Worm (Caenorhabditis elegans) whole organism, L1 larva: Measurements from ENCODE around the gene Y45F10C.6.

Source experiments
- C04F5.9 ChIP-seq: sonication (generic microtip); optimal IDR thresholded peaks from 2 replicates; lab custom pipeline; 2016; ENCODE audit warnings: missing genetic modification characterization, missing compliant biosample characterization
- C16A3.4 ChIP-seq: fragments of 150-350 bp; optimal IDR thresholded peaks from 2 replicates; lab custom pipeline; 2014; ENCODE audit warnings: missing biosample characterization, missing genetic modification characterization
- C34B4.2 ChIP-seq: sonication (generic microtip); optimal IDR thresholded peaks from 2 replicates; lab custom pipeline; 2017; ENCODE audit warnings: mild to moderate bottlenecking, missing genetic modification characterization, missing compliant biosample characterization
- F16B12.6 ChIP-seq: fragments of 150-350 bp; optimal IDR thresholded peaks from 2 replicates; lab custom pipeline; 2014; ENCODE audit warnings: missing biosample characterization, missing genetic modification characterization
- aha-1 ChIP-seq: fragments of 150-350 bp; optimal IDR thresholded peaks from 2 replicates; lab custom pipeline; 2014; ENCODE audit warnings: missing biosample characterization, missing genetic modification characterization
- alr-1 ChIP-seq: fragments of 200-800 bp; sonication (Bioruptor generic); optimal IDR thresholded peaks from 2 replicates; lab custom pipeline; 2018; ENCODE audit warnings: borderline replicate concordance, mild to moderate bottlenecking, missing genetic modification characterization, missing compliant biosample characterization
- ama-1 ChIP-seq: fragments of 150-350 bp; optimal IDR thresholded peaks from 2 replicates; lab custom pipeline; 2014
- blmp-1 ChIP-seq: fragments of 150-350 bp; optimal IDR thresholded peaks from 2 replicates; lab custom pipeline; 2014; ENCODE audit warnings: missing biosample characterization, missing genetic modification characterization
- dpl-1 ChIP-seq, 3 experiments: fragments of 150-350 bp in 2 of 3; sonication (generic microtip) in 1 of 3; optimal IDR thresholded peaks; 2 replicates each; lab custom pipeline; 2014 to 2017; ENCODE audit warnings: missing biosample characterization in 3 of 3, missing genetic modification characterization in 3 of 3, missing genetic modification reagents in 3 of 3
- dsc-1 ChIP-seq: sonication (generic microtip); optimal IDR thresholded peaks from 2 replicates; lab custom pipeline; 2016; ENCODE audit warnings: mild to moderate bottlenecking, missing genetic modification characterization, missing compliant biosample characterization
- egl-13 ChIP-seq: sonication (generic microtip); optimal IDR thresholded peaks from 2 replicates; lab custom pipeline; 2016; ENCODE audit warnings: missing genotype, missing genetic modification reagents, missing genetic modification characterization, missing compliant biosample characterization
- egl-27 ChIP-seq, 2 experiments: fragments of 150-350 bp in 1 of 2; sonication (generic microtip); optimal IDR thresholded peaks; 3 replicates each; lab custom pipeline; 2017 to 2018; ENCODE audit warnings: missing biosample characterization in 2 of 2, missing genetic modification characterization in 2 of 2, missing genetic modification reagents in 2 of 2
- ets-5 ChIP-seq: fragments of 200-800 bp; sonication (Bioruptor generic); IDR thresholded peaks from 2 replicates; pipeline ENCODE4 v1.3.6; 2022; ENCODE audit warnings: missing genetic modification characterization, missing compliant biosample characterization
- grh-1 ChIP-seq: fragments of 200-800 bp; sonication (Bioruptor generic); IDR thresholded peaks from 2 replicates; pipeline ENCODE4 v1.3.6; 2022; ENCODE audit warnings: missing genetic modification reagents, missing genetic modification characterization, missing compliant biosample characterization
- hlh-4 ChIP-seq: sonication (generic microtip); optimal IDR thresholded peaks from 2 replicates; lab custom pipeline; 2016; ENCODE audit warnings: mild to moderate bottlenecking, missing genetic modification characterization, missing compliant biosample characterization
- irx-1 ChIP-seq: sonication (generic microtip); optimal IDR thresholded peaks from 2 replicates; lab custom pipeline; 2016; ENCODE audit warnings: missing genetic modification characterization, missing compliant biosample characterization
- isw-1 ChIP-seq: fragments of 200-800 bp; sonication (Bioruptor generic); IDR thresholded peaks from 2 replicates; pipeline ENCODE4 v1.3.6; 2022; ENCODE audit warnings: missing genetic modification characterization, missing compliant biosample characterization
- jun-1 ChIP-seq: fragments of 150-350 bp; optimal IDR thresholded peaks from 2 replicates; lab custom pipeline; 2014; ENCODE audit warnings: missing biosample characterization, missing genetic modification reagents, missing genetic modification characterization
- lir-3 ChIP-seq: sonication (generic microtip); optimal IDR thresholded peaks from 2 replicates; lab custom pipeline; 2016; ENCODE audit warnings: mild to moderate bottlenecking, missing genetic modification characterization, moderate library complexity, missing compliant biosample characterization; ENCODE audit not compliant: poor library complexity
- lsy-2 ChIP-seq, 2 experiments: fragments of 150-350 bp; optimal IDR thresholded peaks; 2 replicates each; lab custom pipeline; 2014; ENCODE audit warnings: missing biosample characterization in 2 of 2, missing genetic modification characterization in 2 of 2
- mab-9 ChIP-seq: fragments of 200-800 bp; sonication (Bioruptor generic); IDR thresholded peaks from 2 replicates; pipeline ENCODE4 v1.3.6; 2022; ENCODE audit warnings: missing genetic modification reagents, missing genetic modification characterization, missing compliant biosample characterization
- mep-1 ChIP-seq: fragments of 150-350 bp; optimal IDR thresholded peaks from 2 replicates; lab custom pipeline; 2014; ENCODE audit warnings: missing biosample characterization, missing genetic modification characterization
- nhr-19 ChIP-seq: fragments of 200-800 bp; sonication (Bioruptor generic); conservative IDR thresholded peaks from 2 replicates; pipeline ENCODE4 v1.3.6; 2022; ENCODE audit warnings: missing genetic modification characterization, missing compliant biosample characterization
- nhr-20 ChIP-seq: sonication (generic microtip); optimal IDR thresholded peaks from 2 replicates; lab custom pipeline; 2016; ENCODE audit warnings: mild to moderate bottlenecking, missing genetic modification characterization, missing compliant biosample characterization
- nhr-71 ChIP-seq: sonication (generic microtip); optimal IDR thresholded peaks from 2 replicates; lab custom pipeline; 2016; ENCODE audit warnings: mild to moderate bottlenecking, missing genetic modification characterization, moderate library complexity, missing compliant biosample characterization
- nhr-76 ChIP-seq: sonication (generic microtip); optimal IDR thresholded peaks from 2 replicates; lab custom pipeline; 2017; ENCODE audit warnings: missing biosample characterization, missing genetic modification characterization
- nhr-77 ChIP-seq: fragments of 150-350 bp; optimal IDR thresholded peaks from 2 replicates; lab custom pipeline; 2014; ENCODE audit warnings: missing biosample characterization, missing genetic modification characterization
- nhr-85 ChIP-seq: sonication (generic microtip); peaks from one replicate; lab custom pipeline; 2016; ENCODE audit warnings: missing genetic modification characterization, inconsistent platforms, missing compliant biosample characterization
- nhr-90 ChIP-seq: sonication (generic microtip); optimal IDR thresholded peaks from 2 replicates; lab custom pipeline; 2016; ENCODE audit warnings: mild to moderate bottlenecking, missing genetic modification characterization, missing compliant biosample characterization; ENCODE audit not compliant: poor library complexity
- pag-3 ChIP-seq: sonication (generic microtip); optimal IDR thresholded peaks from 2 replicates; lab custom pipeline; 2017; ENCODE audit warnings: missing genetic modification characterization, mild to moderate bottlenecking, missing compliant biosample characterization, antibody characterized with exemption, borderline replicate concordance; ENCODE audit not compliant: insufficient read depth
- pax-3 ChIP-seq: fragments of 200-800 bp; sonication (Bioruptor generic); optimal IDR thresholded peaks from 2 replicates; lab custom pipeline; 2018; ENCODE audit warnings: mild to moderate bottlenecking, missing genetic modification characterization, moderate library complexity, missing compliant biosample characterization
- pqm-1 ChIP-seq: sonication (generic microtip); optimal IDR thresholded peaks from 3 replicates; lab custom pipeline; 2017; ENCODE audit warnings: missing biosample characterization, missing genetic modification characterization
- rnt-1 ChIP-seq: sonication (generic microtip); optimal IDR thresholded peaks from 2 replicates; lab custom pipeline; 2016; ENCODE audit warnings: mild to moderate bottlenecking, missing genetic modification characterization, moderate library complexity, missing compliant biosample characterization
- sptf-1 ChIP-seq: fragments of 150-350 bp; optimal IDR thresholded peaks from 2 replicates; lab custom pipeline; 2014; ENCODE audit warnings: missing biosample characterization, missing genetic modification characterization
- sup-37 ChIP-seq: fragments of 200-800 bp; sonication (Bioruptor generic); optimal IDR thresholded peaks from 2 replicates; lab custom pipeline; 2018; ENCODE audit warnings: mild to moderate bottlenecking, missing genetic modification characterization, missing compliant biosample characterization
- tbx-2 ChIP-seq: sonication (generic microtip); optimal IDR thresholded peaks from 2 replicates; lab custom pipeline; 2016; ENCODE audit warnings: missing genetic modification characterization, missing compliant biosample characterization
- tlp-1 ChIP-seq: fragments of 150-350 bp; optimal IDR thresholded peaks from 2 replicates; lab custom pipeline; 2014; ENCODE audit warnings: missing biosample characterization, missing genetic modification characterization
- unc-130 ChIP-seq: fragments of 150-350 bp; optimal IDR thresholded peaks from 2 replicates; lab custom pipeline; 2017; ENCODE audit warnings: missing biosample characterization, missing genetic modification characterization, inconsistent platforms
- unc-30 ChIP-seq: sonication (generic microtip); optimal IDR thresholded peaks from 2 replicates; lab custom pipeline; 2017; ENCODE audit warnings: missing biosample characterization, missing genetic modification characterization
- vab-15 ChIP-seq: sonication (generic microtip); optimal IDR thresholded peaks from 2 replicates; lab custom pipeline; 2017; ENCODE audit warnings: missing genotype, mild to moderate bottlenecking, missing genetic modification characterization, missing compliant biosample characterization
- xbp-1 ChIP-seq: sonication (generic microtip); optimal IDR thresholded peaks from 2 replicates; lab custom pipeline; 2016; ENCODE audit warnings: missing genetic modification characterization, missing compliant biosample characterization
- zag-1 ChIP-seq: fragments of 150-350 bp; optimal IDR thresholded peaks from 2 replicates; lab custom pipeline; 2014; ENCODE audit warnings: missing biosample characterization, missing genetic modification characterization
- zip-4 ChIP-seq: fragments of 200-800 bp; sonication (Bioruptor generic); optimal IDR thresholded peaks from 2 replicates; lab custom pipeline; 2018; ENCODE audit warnings: mild to moderate bottlenecking, missing genetic modification characterization, moderate library complexity, missing compliant biosample characterization

The Y45F10C.6 gene

DNA sequence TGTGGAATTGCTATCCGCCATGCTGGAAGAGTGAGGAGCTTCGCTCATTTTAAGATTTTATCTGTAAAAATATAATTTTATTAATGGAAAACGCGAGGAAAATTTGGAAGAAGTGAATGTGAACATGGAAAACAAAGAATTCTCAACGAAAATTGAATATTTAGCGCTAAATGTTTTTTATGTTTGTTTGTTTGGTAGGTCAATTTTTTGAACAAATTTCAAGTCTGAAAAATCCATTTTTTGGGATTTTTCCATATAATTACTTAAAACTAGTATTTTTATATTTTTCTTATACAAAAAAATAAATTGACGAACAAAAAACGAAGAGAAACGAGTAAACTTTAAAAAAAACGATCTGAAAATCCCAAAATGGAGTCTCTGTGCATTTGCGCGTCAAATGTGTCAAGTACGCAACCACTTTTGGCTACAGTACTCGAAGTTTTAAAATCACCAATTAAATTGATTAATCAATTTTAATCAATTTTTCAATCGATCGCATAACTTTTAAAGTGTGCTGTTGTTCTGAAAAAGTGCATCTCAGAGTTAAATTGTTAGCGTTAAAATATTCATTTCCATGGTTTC, 14.8 kb downstream of the Y45F10C.6 start, which contains the start of gene fbxa-215:
Gene fbxa-215 (minus strand): TSS at position 61 of the 582 bp plus-strand sequence.
- TF ChIP-seq zag-1 (tag; lab: Kevin White, UChicago) (no peak), vab-15 (no peak), jun-1 (tag; lab: Kevin White, UChicago) (no peak), tlp-1 (tag; lab: Kevin White, UChicago) (no peak), C34B4.2 (tag; lab: Kevin White, UChicago) (no peak), C16A3.4 (tag; lab: Kevin White, UChicago) (no peak), blmp-1 (tag; lab: Kevin White, UChicago) (no peak)

DNA sequence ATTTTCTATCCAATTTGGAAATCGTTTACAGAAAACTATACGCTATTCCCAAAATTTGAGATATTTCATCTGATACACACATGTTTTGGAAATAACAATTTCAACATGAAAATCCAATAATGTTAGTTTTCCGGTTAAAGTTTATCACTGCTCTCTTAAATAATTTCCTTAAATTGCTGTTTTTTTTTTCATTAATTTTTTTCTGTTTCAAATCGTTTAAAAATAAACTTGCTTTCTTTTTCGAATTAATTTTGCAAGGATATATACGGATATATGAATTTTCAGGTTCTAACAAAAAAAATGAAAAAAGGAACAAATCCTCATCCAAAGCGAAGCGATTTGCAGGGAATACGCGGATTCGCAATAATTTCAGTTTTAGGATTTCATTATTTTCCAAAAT, 21.4 kb downstream of the Y45F10C.6 start, which contains the start of gene oac-48:
Gene oac-48 (plus strand): TSS at position 301 of the 400 bp plus-strand sequence.
- TF ChIP-seq ama-1 (lab: Kevin White, UChicago) (no peak), ets-5 (GFP tag; lab: Robert Waterston, UW) (no peak), unc-30 (no peak)

DNA sequence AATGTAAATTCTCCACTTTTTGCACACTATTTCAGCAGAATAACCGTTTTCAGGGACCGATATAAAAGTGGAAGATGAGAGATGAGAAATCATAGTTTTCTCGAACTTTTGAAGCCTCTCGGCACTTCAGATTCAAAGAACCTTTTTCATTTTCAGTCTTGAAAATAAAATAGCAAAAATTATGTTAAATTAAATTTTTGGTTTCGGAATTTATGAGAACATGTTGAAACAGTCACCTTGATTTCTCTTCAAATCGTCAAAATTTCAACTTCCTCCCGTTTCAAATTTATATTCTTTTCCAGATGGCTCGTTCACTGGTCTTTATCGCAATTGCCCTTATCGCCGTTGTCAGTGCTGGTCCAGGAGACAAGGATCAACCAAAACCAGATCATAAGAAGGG, 26.5 kb downstream of the Y45F10C.6 start, which contains the start of gene srlf-26:
Gene srlf-26 (plus strand): TSS at position 301 of the 400 bp plus-strand sequence.
- TF ChIP-seq zip-4 (GFP tag; lab: Kevin White, UChicago) = no peak
- TF ChIP-seq pqm-1 (tag; lab: Kevin White, UChicago) = no peak
- no peak for TF ChIP-seq tbx-2 (tag; lab: Kevin White, UChicago)
- no peak for TF ChIP-seq rnt-1 (tag; lab: Kevin White, UChicago)
- no peak for TF ChIP-seq unc-30
- TF ChIP-seq F16B12.6 (tag; lab: Kevin White, UChicago) = no peak

DNA sequence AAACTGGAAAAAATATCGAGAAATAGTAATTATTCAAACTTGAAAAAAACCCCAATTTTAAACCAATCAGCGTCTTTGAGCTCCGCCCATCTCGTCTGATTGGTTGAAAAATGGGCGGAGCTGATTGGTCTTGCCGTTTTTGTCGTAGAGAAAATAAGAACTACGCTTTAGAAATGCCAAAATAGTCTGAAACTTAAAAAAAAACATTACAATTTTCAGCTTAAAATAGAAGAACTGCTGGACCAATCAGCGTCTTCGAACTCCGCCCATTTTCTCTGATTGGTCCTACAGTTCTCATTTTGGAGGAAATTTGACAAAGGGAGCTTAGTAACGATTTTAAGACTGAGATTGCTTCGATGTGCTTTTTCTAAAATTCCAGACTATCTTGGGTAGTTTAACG, 27.4 kb downstream of the Y45F10C.6 start:
- no peak for TF ChIP-seq hlh-4
- TF ChIP-seq sptf-1 (tag; lab: Kevin White, UChicago) = no peak
- no peak for TF ChIP-seq rnt-1 (tag; lab: Kevin White, UChicago)
- no peak for TF ChIP-seq nhr-71 (tag; lab: Kevin White, UChicago)
- TF ChIP-seq lir-3 (tag; lab: Kevin White, UChicago) = no peak
- no peak for TF ChIP-seq ama-1 (lab: Kevin White, UChicago)
- no peak for TF ChIP-seq nhr-76

DNA sequence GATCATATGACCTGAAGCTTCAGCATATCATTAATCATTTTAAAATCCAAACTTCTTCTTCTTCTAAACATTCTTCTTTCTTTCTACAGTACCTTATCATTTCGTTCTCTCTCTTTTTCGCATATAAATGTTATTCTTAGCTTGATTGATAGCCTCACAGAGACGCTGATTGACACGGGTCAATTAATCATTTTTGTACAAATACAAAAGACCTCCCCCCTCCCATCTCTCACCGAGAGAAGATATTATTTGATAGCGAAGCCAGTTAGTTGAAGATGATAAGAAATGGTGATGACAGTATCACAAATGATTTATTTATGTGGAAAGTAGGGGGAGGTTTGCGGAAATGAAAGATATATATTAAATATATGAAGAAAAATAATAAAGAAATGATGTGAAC, 30.6 kb downstream of the Y45F10C.6 start:
- TF ChIP-seq zip-4 (GFP tag; lab: Kevin White, UChicago) = no peak
- TF ChIP-seq egl-13 = no peak
- no peak for TF ChIP-seq alr-1 (tag; lab: Kevin White, UChicago)
- no peak for TF ChIP-seq pax-3 (tag; lab: Kevin White, UChicago)
- TF ChIP-seq nhr-19 (GFP tag; lab: Robert Waterston, UW) = peak; percentile 30
- peak; percentile 93 for TF ChIP-seq vab-15
- no peak for TF ChIP-seq aha-1 (tag; lab: Kevin White, UChicago)
- no peak for TF ChIP-seq dpl-1 (GFP tag; optimal IDR thresholded peaks at IDR 0.05; lab: Kevin White, UChicago)
- TF ChIP-seq mab-9 (GFP tag; lab: Robert Waterston, UW) = no peak
- no peak for TF ChIP-seq dsc-1
- no peak for TF ChIP-seq nhr-76
- peak; percentile 26 for TF ChIP-seq mep-1 (tag; lab: Kevin White, UChicago)
- no peak for TF ChIP-seq xbp-1 (tag; lab: Kevin White, UChicago)
- no peak for TF ChIP-seq pag-3 (tag; lab: Kevin White, UChicago)
- TF ChIP-seq nhr-85 (tag; lab: Kevin White, UChicago) = peak; percentile 95
- TF ChIP-seq blmp-1 (tag; lab: Kevin White, UChicago) = peak; percentile 85
- TF ChIP-seq ama-1 (lab: Kevin White, UChicago) = no peak
- no peak for TF ChIP-seq nhr-77 (tag; lab: Kevin White, UChicago)
- no peak for TF ChIP-seq rnt-1 (tag; lab: Kevin White, UChicago)
- TF ChIP-seq nhr-90 (tag; lab: Kevin White, UChicago) = peak; percentile 60
- TF ChIP-seq grh-1 (GFP tag; lab: Robert Waterston, UW) = 0 out of 2 replicates have a peak, but pooled peaks have one; percentile 34
- TF ChIP-seq sup-37 = no peak
- TF ChIP-seq egl-27 (tag; optimal IDR thresholded peaks at IDR 0.05; lab: Kevin White, UChicago) = peak in 1 of 2 experiments; percentile 29
- peak; percentile 49 for TF ChIP-seq unc-130 (tag; lab: Kevin White, UChicago)
- TF ChIP-seq irx-1 (tag; lab: Kevin White, UChicago) = peak; percentile 62
- TF ChIP-seq lsy-2 (tag; optimal IDR thresholded peaks at IDR 0.05; lab: Kevin White, UChicago) = peak; percentile 36 to 70
- peak; percentile 67 for TF ChIP-seq nhr-71 (tag; lab: Kevin White, UChicago)
- peak; percentile 73 for TF ChIP-seq tbx-2 (tag; lab: Kevin White, UChicago)
- TF ChIP-seq C04F5.9 (tag; lab: Kevin White, UChicago) = no peak
- peak; percentile 53 for TF ChIP-seq nhr-20 (tag; lab: Kevin White, UChicago)
- no peak for TF ChIP-seq isw-1 (GFP tag; lab: Robert Waterston, UW)
